Fruit fly (Drosophila melanogaster) whole organism, prepupa: ENCODE measurements around the gene Cyp6d4.

Experiments used
- CG34406 ChIP-seq: fragments of 200-800 bp; sonication (Bioruptor generic); optimal IDR thresholded peaks from 3 replicates; lab custom pipeline; 2016; ENCODE audit warnings: missing biosample characterization, missing genetic modification characterization
- CG4318 ChIP-seq: fragments of 200-800 bp; sonication (Bioruptor generic); optimal IDR thresholded peaks from 3 replicates; lab custom pipeline; 2017; ENCODE audit warnings: missing biosample characterization, mild to moderate bottlenecking, missing genetic modification characterization
- CG7368 ChIP-seq: fragments of 200-800 bp; sonication (Bioruptor generic); optimal IDR thresholded peaks from 3 replicates; lab custom pipeline; 2016; ENCODE audit warnings: missing biosample characterization, missing genetic modification characterization
- CG8119 ChIP-seq: fragments of 200-800 bp; sonication (Bioruptor generic); IDR thresholded peaks from 3 replicates; pipeline ENCODE4 v1.3.6; 2022; ENCODE audit warnings: missing biosample characterization, missing genetic modification characterization
- CG9139 ChIP-seq: fragments of 200-800 bp; sonication (Bioruptor generic); optimal IDR thresholded peaks from 3 replicates; lab custom pipeline; 2017; ENCODE audit warnings: missing biosample characterization, mild to moderate bottlenecking, missing genetic modification characterization
- Eip93F ChIP-seq: fragments of 200-800 bp; sonication (Bioruptor generic); optimal IDR thresholded peaks from 2 replicates; lab custom pipeline; 2016; ENCODE audit warnings: missing biosample characterization, mild to moderate bottlenecking, missing genetic modification characterization
- Gug ChIP-seq: fragments of 200-800 bp; sonication (Bioruptor generic); IDR thresholded peaks from 2 replicates; pipeline ENCODE4 v1.3.6; 2022; ENCODE audit warnings: missing biosample characterization, missing genetic modification characterization
- Hr38 ChIP-seq: sonication (Bioruptor generic); optimal IDR thresholded peaks from 2 replicates; lab custom pipeline; 2016; ENCODE audit warnings: missing biosample characterization, missing genetic modification characterization
- Lpt ChIP-seq: fragments of 200-800 bp; sonication (Bioruptor generic); optimal IDR thresholded peaks from 3 replicates; lab custom pipeline; 2016; ENCODE audit warnings: missing biosample characterization, missing genetic modification characterization
- Sox102F ChIP-seq: fragments of 200-800 bp; sonication (Bioruptor generic); optimal IDR thresholded peaks from 2 replicates; lab custom pipeline; 2016; ENCODE audit warnings: missing biosample characterization, mild to moderate bottlenecking, missing genetic modification characterization
- Sox14 ChIP-seq: fragments of 200-800 bp; sonication (Bioruptor generic); optimal IDR thresholded peaks from 3 replicates; lab custom pipeline; 2016; ENCODE audit warnings: missing biosample characterization, missing genetic modification characterization
- fd85E ChIP-seq: fragments of 200-800 bp; sonication (Bioruptor generic); optimal IDR thresholded peaks from 3 replicates; lab custom pipeline; 2016; ENCODE audit warnings: missing biosample characterization, missing genetic modification characterization
- lz ChIP-seq: fragments of 200-800 bp; sonication (Bioruptor generic); optimal IDR thresholded peaks from 3 replicates; lab custom pipeline; 2016; ENCODE audit warnings: missing biosample characterization, missing genetic modification characterization
- salr ChIP-seq, 2 experiments: fragments of 200-800 bp; sonication (Bioruptor generic); optimal IDR thresholded peaks; 3 replicates each; lab custom pipeline; 2016 to 2018; ENCODE audit warnings: missing biosample characterization in 2 of 2, missing genetic modification characterization in 2 of 2, mild to moderate bottlenecking in 1 of 2

DNA sequence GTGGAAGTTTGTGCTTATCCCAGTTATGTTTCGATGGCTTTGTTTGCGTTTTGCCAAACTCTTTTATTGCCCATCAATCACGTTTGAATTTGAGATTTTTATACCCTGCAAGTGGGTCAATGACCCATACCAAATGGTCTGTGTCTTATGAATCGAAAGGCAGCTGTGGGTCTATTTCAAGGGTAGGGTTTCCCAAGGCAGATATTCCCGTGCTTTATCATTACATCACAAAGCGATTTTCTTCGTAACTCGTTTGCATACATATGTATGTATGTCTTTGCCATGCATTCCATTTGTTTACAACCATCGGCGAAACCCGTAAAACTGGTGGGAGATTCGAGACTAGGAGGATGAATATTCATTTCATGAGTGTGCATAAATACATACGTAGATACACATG is 22.7 kb upstream of the Cyp6d4 start:
- TF ChIP-seq CG9139 (no peak), Gug (GFP tag; lab: Robert Waterston, UW) (no peak), CG8119 (GFP tag; lab: Robert Waterston, UW) (no peak), fd85E (GFP tag; lab: Kevin White, UChicago) (no peak), Eip93F (no peak), CG34406 (GFP tag; lab: Kevin White, UChicago) (no peak), Sox102F (GFP tag; lab: Kevin White, UChicago) (no peak), salr (GFP tag; optimal IDR thresholded peaks at IDR 0.05; lab: Kevin White, UChicago) (no peak), lz (GFP tag; lab: Kevin White, UChicago) (no peak), CG7368 (GFP tag; lab: Kevin White, UChicago) (no peak), Sox14 (GFP tag; lab: Kevin White, UChicago) (no peak), Hr38 (no peak), Lpt (GFP tag; lab: Kevin White, UChicago) (no peak), CG4318 (no peak)
